Fruit fly (Drosophila melanogaster): ENCODE measurements around the gene CG6790.

dm6 chr3R:11603136-11603535, 24.6 kb upstream of the CG6790 start:
- TF ChIP-seq pan (optimal IDR thresholded peaks at IDR 0.05) = no peak
- TF ChIP-seq Myc (optimal IDR thresholded peaks at IDR 0.05) = no peak
- no peak for TF ChIP-seq HLH106 (tag; optimal IDR thresholded peaks at IDR 0.05)

Measured in whole organism, wandering third instar larva.